ENCODE assay signal across 4 worm cellular contexts in the genomic region with DNA sequence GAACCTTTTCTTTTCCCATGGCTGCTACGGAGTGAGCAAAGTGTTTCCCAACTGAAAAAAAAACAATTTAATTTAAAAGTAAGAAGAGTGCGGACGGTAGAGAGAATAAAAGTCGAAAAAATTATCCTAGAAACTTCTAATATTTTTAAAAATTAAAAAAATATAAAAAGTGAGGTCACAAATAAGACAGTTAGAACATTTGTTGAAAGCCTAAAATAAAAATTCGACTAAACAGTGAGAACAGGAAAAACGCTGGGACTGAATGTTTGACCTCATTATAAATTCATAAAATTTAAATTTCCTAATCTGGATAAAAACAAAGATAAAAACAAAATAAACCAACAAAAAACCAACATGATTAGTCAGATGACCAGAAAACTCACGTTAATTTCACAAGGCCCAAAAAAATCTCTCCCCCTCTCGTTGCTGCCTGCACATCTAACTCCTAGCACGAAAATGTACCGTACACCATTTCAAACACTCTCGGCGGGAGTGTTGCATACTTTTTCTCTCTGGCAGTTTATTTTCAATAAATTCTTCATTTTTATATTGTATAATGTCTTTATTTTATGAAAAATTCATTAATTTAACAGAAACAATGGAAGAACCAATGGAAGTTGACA.
TF ChIP-seq lines count a peak whose summit lies in the region.

A gene (minus strand): TSS at position 51 of the 623 bp plus-strand sequence.
A gene (plus strand): TSS at position 592 of the 623 bp plus-strand sequence.

TF ChIP-seq in whole organism, L2 larva, 48 proteins besides CTCF, POLR2A, EP300 and RAD21 (continues in another document):
- TF ChIP-seq aly-2 (tag; optimal IDR thresholded peaks at IDR 0.05; lab: Kevin White, UChicago) (no peak), nhr-129 (tag; optimal IDR thresholded peaks at IDR 0.05; lab: Kevin White, UChicago) (peak; percentile 99), nhr-21 (tag; optimal IDR thresholded peaks at IDR 0.05; lab: Kevin White, UChicago) (peak; percentile 95), unc-39 (tag; optimal IDR thresholded peaks at IDR 0.05; lab: Kevin White, UChicago) (no peak), R02D3.7 (tag; optimal IDR thresholded peaks at IDR 0.05; lab: Kevin White, UChicago) (peak; percentile 79), gmeb-1 (tag; optimal IDR thresholded peaks at IDR 0.05; lab: Kevin White, UChicago) (peak; percentile 97), F13H6.1 (tag; optimal IDR thresholded peaks at IDR 0.05; lab: Kevin White, UChicago) (peak; percentile 87), peb-1 (tag; optimal IDR thresholded peaks at IDR 0.05; lab: Kevin White, UChicago) (no peak), dmd-4 (tag; optimal IDR thresholded peaks at IDR 0.05; lab: Kevin White, UChicago) (no peak), ceh-16 (tag; optimal IDR thresholded peaks at IDR 0.05; lab: Kevin White, UChicago) (peak; percentile 87), ZK546.5 (tag; optimal IDR thresholded peaks at IDR 0.05; lab: Kevin White, UChicago) (peak; percentile 98), nhr-12 (tag; optimal IDR thresholded peaks at IDR 0.05; lab: Kevin White, UChicago) (peak; percentile 68), lsy-2 (tag; optimal IDR thresholded peaks at IDR 0.05; lab: Kevin White, UChicago) (peak; percentile 98 to 100), lin-11 (tag; optimal IDR thresholded peaks at IDR 0.05; lab: Kevin White, UChicago) (peak; percentile 98), C34F6.9 (tag; optimal IDR thresholded peaks at IDR 0.05; lab: Kevin White, UChicago) (peak; percentile 100), mbf-1 (tag; optimal IDR thresholded peaks at IDR 0.05; lab: Kevin White, UChicago) (no peak), ztf-1 (GFP tag; conservative IDR thresholded peaks at IDR 0.05; lab: Robert Waterston, UW) (no peak), sma-9 (GFP tag; optimal IDR thresholded peaks at IDR 0.05; lab: Kevin White, UChicago) (peak; percentile 93), sma-9 (tag; optimal IDR thresholded peaks at IDR 0.05; lab: Kevin White, UChicago) (no peak), elt-3 (tag; optimal IDR thresholded peaks at IDR 0.05; lab: Kevin White, UChicago) (no peak), nhr-10 (tag; optimal IDR thresholded peaks at IDR 0.05; lab: Kevin White, UChicago) (peak; percentile 18)

TF ChIP-seq in whole organism, L4 larva, 104 proteins besides CTCF, POLR2A, EP300 and RAD21 (continues in another document):
- TF ChIP-seq daf-8 (GFP tag; IDR thresholded peaks at IDR 0.05; lab: Robert Waterston, UW): no peak
- peak; percentile 6 for TF ChIP-seq nhr-237 (tag; optimal IDR thresholded peaks at IDR 0.05; lab: Kevin White, UChicago)
- TF ChIP-seq fos-1 (tag; optimal IDR thresholded peaks at IDR 0.05; lab: Kevin White, UChicago): no peak
- TF ChIP-seq F37D6.2 (tag; optimal IDR thresholded peaks at IDR 0.05; lab: Kevin White, UChicago): peak; percentile 80
- peak; percentile 99 for TF ChIP-seq dve-1 (tag; optimal IDR thresholded peaks at IDR 0.05; lab: Kevin White, UChicago; ENCODE audit: insufficient read depth)
- TF ChIP-seq ceh-20 (GFP tag; IDR thresholded peaks at IDR 0.05; lab: Robert Waterston, UW): peak; percentile 85
- TF ChIP-seq duxl-1 (tag; optimal IDR thresholded peaks at IDR 0.05; lab: Kevin White, UChicago; ENCODE audit: poor library complexity): peak; percentile 89
- peak; percentile 93 for TF ChIP-seq lin-13 (GFP tag; optimal IDR thresholded peaks at IDR 0.05; lab: Kevin White, UChicago)
- TF ChIP-seq madf-5 (GFP tag; IDR thresholded peaks at IDR 0.05; lab: Robert Waterston, UW): no peak
- TF ChIP-seq ctbp-1 (GFP tag; IDR thresholded peaks at IDR 0.05; lab: Robert Waterston, UW): peak; percentile 78
- peak; percentile 98 for TF ChIP-seq nhr-11 (tag; optimal IDR thresholded peaks at IDR 0.05; lab: Kevin White, UChicago)
- peak; percentile 87 for TF ChIP-seq unc-130 (GFP tag; optimal IDR thresholded peaks at IDR 0.05; lab: Kevin White, UChicago)
- TF ChIP-seq attf-4 (tag; optimal IDR thresholded peaks at IDR 0.05; lab: Kevin White, UChicago): no peak
- TF ChIP-seq ceh-32 (tag; optimal IDR thresholded peaks at IDR 0.05; lab: Kevin White, UChicago; ENCODE audit: poor library complexity): no peak
- TF ChIP-seq Y48G9A.11 (GFP tag; IDR thresholded peaks at IDR 0.05; lab: Robert Waterston, UW): peak; percentile 77
- TF ChIP-seq zfp-2 (tag; optimal IDR thresholded peaks at IDR 0.05; lab: Kevin White, UChicago): peak; percentile 96
- peak; percentile 24 to 91 for TF ChIP-seq mdl-1 (tag; optimal IDR thresholded peaks at IDR 0.05; lab: Kevin White, UChicago)
- peak; percentile 97 for TF ChIP-seq mes-2 (tag; optimal IDR thresholded peaks at IDR 0.05; lab: Kevin White, UChicago; ENCODE audit: poor library complexity, severe bottlenecking)
- no peak for TF ChIP-seq egl-27 (tag; optimal IDR thresholded peaks at IDR 0.05; lab: Kevin White, UChicago)
- TF ChIP-seq gei-8 (GFP tag; optimal IDR thresholded peaks at IDR 0.05; lab: Kevin White, UChicago): no peak
- no peak for TF ChIP-seq F44E2.7 (GFP tag; IDR thresholded peaks at IDR 0.05; lab: Robert Waterston, UW)

TF ChIP-seq in whole organism, late embryonic, 69 proteins besides CTCF, POLR2A, EP300 and RAD21 (continues in another document):
- TF ChIP-seq unc-86 (tag; optimal IDR thresholded peaks at IDR 0.05; lab: Kevin White, UChicago): peak; percentile 68
- no peak for TF ChIP-seq hlh-13 (GFP tag; optimal IDR thresholded peaks at IDR 0.05; lab: Kevin White, UChicago)
- peak; percentile 97 for TF ChIP-seq pax-1 (tag; optimal IDR thresholded peaks at IDR 0.05; lab: Kevin White, UChicago)
- no peak for TF ChIP-seq nhr-232 (tag; optimal IDR thresholded peaks at IDR 0.05; lab: Kevin White, UChicago)
- TF ChIP-seq K02D7.2 (tag; optimal IDR thresholded peaks at IDR 0.05; lab: Kevin White, UChicago): peak; percentile 2
- TF ChIP-seq sox-4 (tag; optimal IDR thresholded peaks at IDR 0.05; lab: Kevin White, UChicago): peak; percentile 36
- peak; percentile 66 for TF ChIP-seq tbx-2 (tag; optimal IDR thresholded peaks at IDR 0.05; lab: Kevin White, UChicago)
- TF ChIP-seq ceh-18 (tag; optimal IDR thresholded peaks at IDR 0.05; lab: Kevin White, UChicago): peak; percentile 76
- TF ChIP-seq hlh-8 (tag; optimal IDR thresholded peaks at IDR 0.05; lab: Kevin White, UChicago): peak; percentile 19
- peak; percentile 42 for TF ChIP-seq syd-9 (tag; optimal IDR thresholded peaks at IDR 0.05; lab: Kevin White, UChicago)
- TF ChIP-seq pha-2 (tag; optimal IDR thresholded peaks at IDR 0.05; lab: Kevin White, UChicago): peak; percentile 0
- peak; percentile 28 for TF ChIP-seq ceh-2 (tag; optimal IDR thresholded peaks at IDR 0.05; lab: Kevin White, UChicago)
- TF ChIP-seq ceh-30 (tag; optimal IDR thresholded peaks at IDR 0.05; lab: Kevin White, UChicago): peak; percentile 40
- no peak for TF ChIP-seq ama-1 (optimal IDR thresholded peaks at IDR 0.05; lab: Kevin White, UChicago)
- peak; percentile 24 for TF ChIP-seq zip-5 (tag; optimal IDR thresholded peaks at IDR 0.05; lab: Kevin White, UChicago)
- TF ChIP-seq C38D4.7 (GFP tag; optimal IDR thresholded peaks at IDR 0.05; lab: Kevin White, UChicago): peak; percentile 16
- TF ChIP-seq npax-4 (tag; optimal IDR thresholded peaks at IDR 0.05; lab: Kevin White, UChicago): no peak
- TF ChIP-seq ztf-16 (tag; optimal IDR thresholded peaks at IDR 0.05; lab: Kevin White, UChicago): peak; percentile 7
- no peak for TF ChIP-seq Y22D7AL.16 (tag; optimal IDR thresholded peaks at IDR 0.05; lab: Kevin White, UChicago)
- TF ChIP-seq ttx-3 (tag; optimal IDR thresholded peaks at IDR 0.05; lab: Kevin White, UChicago): peak; percentile 59
- TF ChIP-seq T23F11.4 (GFP tag; optimal IDR thresholded peaks at IDR 0.05; lab: Kevin White, UChicago): no peak
- peak; percentile 19 for TF ChIP-seq sdc-2 (tag; optimal IDR thresholded peaks at IDR 0.05; lab: Kevin White, UChicago)
- peak; percentile 48; the same call in 1 of the 2 replicates for TF ChIP-seq sox-2 (GFP tag; IDR thresholded peaks at IDR 0.05; lab: Robert Waterston, UW)
- no peak for TF ChIP-seq fkh-6 (tag; optimal IDR thresholded peaks at IDR 0.05; lab: Kevin White, UChicago)

TF ChIP-seq in whole organism, mixed stage, embryonic, 35 proteins besides CTCF, POLR2A, EP300 and RAD21 (continues in another document):
- TF ChIP-seq ztf-11 (tag; optimal IDR thresholded peaks at IDR 0.05; lab: Kevin White, UChicago) (peak; percentile 79), pha-4 (tag; optimal IDR thresholded peaks at IDR 0.05; lab: Kevin White, UChicago) (peak; percentile 97), elt-1 (tag; optimal IDR thresholded peaks at IDR 0.05; lab: Kevin White, UChicago; ENCODE audit: borderline replicate concordance, insufficient read depth) (no peak), nhr-2 (tag; optimal IDR thresholded peaks at IDR 0.05; lab: Kevin White, UChicago) (peak; percentile 80), lin-13 (tag; optimal IDR thresholded peaks at IDR 0.05; lab: Kevin White, UChicago) (peak; percentile 91), snpc-4 (tag; optimal IDR thresholded peaks at IDR 0.05; lab: Kevin White, UChicago) (no peak), nhr-28 (tag; optimal IDR thresholded peaks at IDR 0.05; lab: Kevin White, UChicago) (no peak), ces-1 (GFP tag; optimal IDR thresholded peaks at IDR 0.05; lab: Kevin White, UChicago) (peak; percentile 89), flh-1 (GFP tag; optimal IDR thresholded peaks at IDR 0.05; lab: Kevin White, UChicago) (no peak), unc-120 (tag; optimal IDR thresholded peaks at IDR 0.05; lab: Kevin White, UChicago; ENCODE audit: poor library complexity, severe bottlenecking) (peak; percentile 76), cnd-1 (tag; optimal IDR thresholded peaks at IDR 0.05; lab: Kevin White, UChicago) (peak; percentile 31), ceh-43 (GFP tag; optimal IDR thresholded peaks at IDR 0.05; lab: Kevin White, UChicago) (peak; percentile 39), ceh-39 (tag; optimal IDR thresholded peaks at IDR 0.05; lab: Kevin White, UChicago) (peak; percentile 97), elt-3 (tag; optimal IDR thresholded peaks at IDR 0.05; lab: Kevin White, UChicago) (peak; percentile 63), lsy-2 (tag; optimal IDR thresholded peaks at IDR 0.05; lab: Kevin White, UChicago) (peak; percentile 100), nhr-12 (tag; optimal IDR thresholded peaks at IDR 0.05; lab: Kevin White, UChicago) (no peak), mls-2 (tag; optimal IDR thresholded peaks at IDR 0.05; lab: Kevin White, UChicago) (peak; percentile 58), mep-1 (tag; optimal IDR thresholded peaks at IDR 0.05; lab: Kevin White, UChicago) (peak; percentile 97), bed-3 (GFP tag; optimal IDR thresholded peaks at IDR 0.05; lab: Kevin White, UChicago) (peak; percentile 18), nhr-237 (tag; optimal IDR thresholded peaks at IDR 0.05; lab: Kevin White, UChicago) (peak; percentile 96), blmp-1 (tag; optimal IDR thresholded peaks at IDR 0.05; lab: Kevin White, UChicago) (peak; percentile 19), mab-5 (tag; optimal IDR thresholded peaks at IDR 0.05; lab: Kevin White, UChicago) (peak; percentile 75), sem-2 (GFP tag; optimal IDR thresholded peaks at IDR 0.05; lab: Kevin White, UChicago) (no peak), unc-62 (GFP tag; optimal IDR thresholded peaks at IDR 0.05; lab: Kevin White, UChicago) (peak; percentile 85), drap-1 (GFP tag; optimal IDR thresholded peaks at IDR 0.05; lab: Kevin White, UChicago) (peak; percentile 71), sptf-1 (tag; optimal IDR thresholded peaks at IDR 0.05; lab: Kevin White, UChicago) (peak; percentile 87)
